Fruit fly (Drosophila melanogaster): Measurements from ENCODE around the gene Msp300.

The Msp300 gene

DNA sequence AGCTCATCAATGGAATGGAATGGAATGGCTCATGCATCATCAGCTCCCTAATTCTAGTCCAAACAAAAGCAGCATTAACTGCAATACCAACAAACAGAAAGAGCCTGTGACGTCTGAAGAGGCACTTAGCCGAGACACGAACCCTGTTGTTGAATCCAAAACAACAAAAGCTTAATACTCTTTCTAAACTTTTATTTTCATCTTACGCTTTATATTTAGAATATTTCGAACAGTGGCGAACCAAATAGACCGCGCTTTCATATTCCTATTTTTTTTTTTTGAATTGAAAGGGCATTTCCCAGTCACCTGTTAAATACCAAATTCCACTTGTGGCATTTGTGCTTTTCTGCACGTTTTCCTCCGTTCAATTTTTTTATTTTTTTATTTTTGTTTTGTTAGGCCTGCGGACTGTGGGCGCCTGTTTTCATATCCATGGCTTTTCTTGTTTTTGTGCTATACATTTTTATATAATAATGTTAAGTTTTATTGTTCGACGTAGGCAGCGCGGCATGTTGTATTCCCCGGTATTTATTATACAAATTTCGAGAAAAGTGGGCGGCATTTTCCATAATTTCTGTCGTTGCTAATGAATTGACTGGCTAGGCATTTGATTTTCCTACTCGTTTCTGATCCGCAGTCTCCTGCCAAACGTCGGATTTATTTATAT, 125.0 kb downstream of the Msp300 start (continued):
- peak; percentile 96 for TF ChIP-seq D19A (tag; optimal IDR thresholded peaks at IDR 0.05)
- peak; percentile 17 for TF ChIP-seq CG12391 (tag; optimal IDR thresholded peaks at IDR 0.05)
- TF ChIP-seq CG7357 (GFP tag; IDR thresholded peaks at IDR 0.05), result peak; percentile 30; the same call in 1 of the 3 replicates
- 0 out of 2 replicates have a peak, but pooled peaks have one; percentile 11 for TF ChIP-seq Nf-YA (GFP tag; IDR thresholded peaks at IDR 0.05)
- TF ChIP-seq lab (GFP tag; optimal IDR thresholded peaks at IDR 0.05), result peak; percentile 43
- TF ChIP-seq Fer3 (tag; optimal IDR thresholded peaks at IDR 0.05), result peak; percentile 18
- TF ChIP-seq zfh2 (GFP tag; optimal IDR thresholded peaks at IDR 0.05), result peak; percentile 26
- peak; percentile 57 for TF ChIP-seq lilli (GFP tag; optimal IDR thresholded peaks at IDR 0.05)
- TF ChIP-seq CG7786 (GFP tag; optimal IDR thresholded peaks at IDR 0.05), result peak; percentile 3
- no peak for TF ChIP-seq Dbx (GFP tag; IDR thresholded peaks at IDR 0.05)
- 0 out of 3 replicates have a peak, but pooled peaks have one; percentile 35 for TF ChIP-seq CG34422 (GFP tag; IDR thresholded peaks at IDR 0.05)
- TF ChIP-seq ssp (GFP tag; IDR thresholded peaks at IDR 0.05), result peak; percentile 32; the same call in 1 of the 2 replicates
- peak; percentile 24 for TF ChIP-seq pho (GFP tag; optimal IDR thresholded peaks at IDR 0.05)
- peak; percentile 49; the same call in 1 of the 2 replicates for TF ChIP-seq stc (GFP tag; IDR thresholded peaks at IDR 0.05)
- TF ChIP-seq CG4282 (GFP tag; optimal IDR thresholded peaks at IDR 0.05), result no peak
- TF ChIP-seq lola (GFP tag; optimal IDR thresholded peaks at IDR 0.05), result no peak
- peak; percentile 19; the same call in 1 of the 2 replicates for TF ChIP-seq E2f2 (GFP tag; IDR thresholded peaks at IDR 0.05)
- TF ChIP-seq mam (GFP tag; optimal IDR thresholded peaks at IDR 0.05), result peak; percentile 39
- TF ChIP-seq Xrp1 (GFP tag; IDR thresholded peaks at IDR 0.05), result peak; percentile 58; the same call in 1 of the 2 replicates
- no peak for TF ChIP-seq CG2712 (tag; optimal IDR thresholded peaks at IDR 0.05)
- 0 out of 2 replicates have a peak, but pooled peaks have one; percentile 10 for TF ChIP-seq CG3847 (GFP tag; IDR thresholded peaks at IDR 0.05)
- peak; percentile 11 for TF ChIP-seq CG1792 (GFP tag; optimal IDR thresholded peaks at IDR 0.05)
- TF ChIP-seq CTCF (GFP tag; optimal IDR thresholded peaks at IDR 0.05), result peak; percentile 6
- peak; percentile 29; the same call in 1 of the 2 replicates for TF ChIP-seq ranshi (GFP tag; IDR thresholded peaks at IDR 0.05)
- TF ChIP-seq CG12769 (tag; optimal IDR thresholded peaks at IDR 0.05), result peak; percentile 60
- TF ChIP-seq ERR (GFP tag; optimal IDR thresholded peaks at IDR 0.05), result peak; percentile 3
- peak; percentile 54 for TF ChIP-seq slou (GFP tag; optimal IDR thresholded peaks at IDR 0.05)
- TF ChIP-seq dmrt99B (tag; optimal IDR thresholded peaks at IDR 0.05), result peak; percentile 13
- no peak for TF ChIP-seq CG1603 (tag; optimal IDR thresholded peaks at IDR 0.05)
- TF ChIP-seq CG13296 (GFP tag; optimal IDR thresholded peaks at IDR 0.05), result no peak
- no peak for TF ChIP-seq CG3995 (GFP tag; optimal IDR thresholded peaks at IDR 0.05)
- TF ChIP-seq CG14860 (GFP tag; IDR thresholded peaks at IDR 0.05; ENCODE audit: partially characterized antibody), result no peak
- TF ChIP-seq bcd (GFP tag; optimal IDR thresholded peaks at IDR 0.05), result peak; percentile 23
- peak; percentile 37; the same call in 2 of the 4 replicates for TF ChIP-seq Gug (GFP tag; IDR thresholded peaks at IDR 0.05)
- TF ChIP-seq NFAT (GFP tag; IDR thresholded peaks at IDR 0.05), result peak; percentile 54
- peak; percentile 62 for TF ChIP-seq CG2120 (GFP tag; optimal IDR thresholded peaks at IDR 0.05)
- TF ChIP-seq dimm (GFP tag; IDR thresholded peaks at IDR 0.05), result no peak
- peak; percentile 84 for TF ChIP-seq Med (GFP tag)
- TF ChIP-seq H15 (GFP tag; IDR thresholded peaks at IDR 0.05), result 0 out of 3 replicates have a peak, but pooled peaks have one; percentile 27
- TF ChIP-seq CG30403 (GFP tag; optimal IDR thresholded peaks at IDR 0.05), result peak; percentile 22
- peak; percentile 12 for TF ChIP-seq vfl (GFP tag; optimal IDR thresholded peaks at IDR 0.05)
- peak; percentile 60; the same call in 2 of the 3 replicates for TF ChIP-seq dysf (GFP tag; IDR thresholded peaks at IDR 0.05)
- no peak for TF ChIP-seq CG9215 (GFP tag; IDR thresholded peaks at IDR 0.05)
- peak; percentile 6 for TF ChIP-seq grau (tag; optimal IDR thresholded peaks at IDR 0.05)
- TF ChIP-seq CG2116 (GFP tag; optimal IDR thresholded peaks at IDR 0.05), result no peak
- peak; percentile 3 for TF ChIP-seq nau (GFP tag; optimal IDR thresholded peaks at IDR 0.05)
- peak; percentile 75; the same call in 2 of the 3 replicates for TF ChIP-seq sr (GFP tag; IDR thresholded peaks at IDR 0.05)
- TF ChIP-seq CG9437 (GFP tag; optimal IDR thresholded peaks at IDR 0.05), result no peak
- TF ChIP-seq CG14014 (GFP tag; IDR thresholded peaks at IDR 0.05), result peak; percentile 58; the same call in 1 of the 2 replicates
- TF ChIP-seq CG9609 (GFP tag; optimal IDR thresholded peaks at IDR 0.05), result peak; percentile 20

Measured in whole organism, embryonic.